Fruit fly (Drosophila melanogaster): ENCODE measurements around the gene ncd.

ncd gene

dm6 chr3R:29780402-29781029 is 26.4 kb downstream of the ncd start, which contains the start of gene fig (continued):
- no peak for TF ChIP-seq abd-A (tag; optimal IDR thresholded peaks at IDR 0.05)

dm6 chr3R:29778985-29779298 is 28.0 kb downstream of the ncd start:
- peak; percentile 16; the same call in 1 of the 3 replicates for TF ChIP-seq CG11695 (GFP tag; IDR thresholded peaks at IDR 0.05)
- peak; percentile 71 for TF ChIP-seq Med (GFP tag)
- no peak for TF ChIP-seq ind (GFP tag; optimal IDR thresholded peaks at IDR 0.05)
- TF ChIP-seq exex (tag; optimal IDR thresholded peaks at IDR 0.05) = peak; percentile 41
- no peak for TF ChIP-seq ssp (GFP tag; IDR thresholded peaks at IDR 0.05)
- TF ChIP-seq unc-4 (GFP tag; IDR thresholded peaks at IDR 0.05; ENCODE audit: partially characterized antibody) = peak; percentile 10; the same call in 1 of the 2 replicates
- TF ChIP-seq btn (GFP tag; optimal IDR thresholded peaks at IDR 0.05) = no peak
- peak; percentile 22 for TF ChIP-seq CG18599 (GFP tag; optimal IDR thresholded peaks at IDR 0.05)
- peak in 1 of 2 experiments; percentile 5 for TF ChIP-seq Pdp1 (GFP tag; optimal IDR thresholded peaks at IDR 0.05)
- TF ChIP-seq CG3281 (GFP tag; optimal IDR thresholded peaks at IDR 0.05) = peak; percentile 48
- TF ChIP-seq NC2α (GFP tag; optimal IDR thresholded peaks at IDR 0.05) = no peak
- TF ChIP-seq CG11696 (GFP tag; IDR thresholded peaks at IDR 0.05) = peak; percentile 31; the same call in 1 of the 2 replicates
- peak; percentile 31 for TF ChIP-seq cwo (GFP tag; optimal IDR thresholded peaks at IDR 0.05)
- TF ChIP-seq D19B (GFP tag; optimal IDR thresholded peaks at IDR 0.05) = peak; percentile 8
- TF ChIP-seq kay (GFP tag; optimal IDR thresholded peaks at IDR 0.05) = peak; percentile 55
- TF ChIP-seq Xbp1 (GFP tag; optimal IDR thresholded peaks at IDR 0.05) = no peak
- no peak for TF ChIP-seq CG4854 (GFP tag; optimal IDR thresholded peaks at IDR 0.05)
- TF ChIP-seq H15 (GFP tag; IDR thresholded peaks at IDR 0.05) = no peak
- TF ChIP-seq sug (tag; optimal IDR thresholded peaks at IDR 0.05) = peak; percentile 20
- TF ChIP-seq CG2678 (tag; optimal IDR thresholded peaks at IDR 0.05) = peak; percentile 27
- peak; percentile 44 for TF ChIP-seq lab (GFP tag; optimal IDR thresholded peaks at IDR 0.05)
- TF ChIP-seq slbo (GFP tag; IDR thresholded peaks at IDR 0.05) = 0 out of 2 replicates have a peak, but pooled peaks have one; percentile 4
- no peak for TF ChIP-seq CG15514 (GFP tag; optimal IDR thresholded peaks at IDR 0.05)
- no peak for TF ChIP-seq vvl (GFP tag; IDR thresholded peaks at IDR 0.05)
- peak; percentile 8 for TF ChIP-seq CG2120 (GFP tag; optimal IDR thresholded peaks at IDR 0.05)
- TF ChIP-seq chn (GFP tag; optimal IDR thresholded peaks at IDR 0.05) = no peak

- peak in 1 of 3 experiments; percentile 37 for TF ChIP-seq Stat92E (GFP tag; optimal IDR thresholded peaks at IDR 0.05)
- no peak for TF ChIP-seq CG11085 (GFP tag; IDR thresholded peaks at IDR 0.05)
- TF ChIP-seq CG8765 (GFP tag; IDR thresholded peaks at IDR 0.05) = no peak
- TF ChIP-seq btn (GFP tag; optimal IDR thresholded peaks at IDR 0.05) = no peak
- TF ChIP-seq Nf-YC (tag; optimal IDR thresholded peaks at IDR 0.05) = peak; percentile 5
- TF ChIP-seq HLH3B (GFP tag; IDR thresholded peaks at IDR 0.05) = no peak
- TF ChIP-seq Elba2 (GFP tag; optimal IDR thresholded peaks at IDR 0.05) = no peak
- no peak for TF ChIP-seq CG1792 (GFP tag; optimal IDR thresholded peaks at IDR 0.05)
- TF ChIP-seq eve (GFP tag; optimal IDR thresholded peaks at IDR 0.05) = no peak
- TF ChIP-seq Vsx1 (GFP tag; optimal IDR thresholded peaks at IDR 0.05) = no peak
- TF ChIP-seq croc (GFP tag; conservative IDR thresholded peaks at IDR 0.05) = no peak
- TF ChIP-seq CG4820 (GFP tag; optimal IDR thresholded peaks at IDR 0.05) = no peak
- peak; percentile 52; the same call in 1 of the 2 replicates for TF ChIP-seq crol (GFP tag; IDR thresholded peaks at IDR 0.05)
- no peak for TF ChIP-seq H15 (GFP tag; IDR thresholded peaks at IDR 0.05)
- TF ChIP-seq CG10543 (GFP tag; optimal IDR thresholded peaks at IDR 0.05) = peak; percentile 27
- no peak for TF ChIP-seq toy (GFP tag; IDR thresholded peaks at IDR 0.05)
- peak; percentile 39; the same call in 1 of the 2 replicates for TF ChIP-seq CG13287 (GFP tag; IDR thresholded peaks at IDR 0.05; ENCODE audit: partially characterized antibody)
- peak; percentile 42; the same call in 1 of the 2 replicates for TF ChIP-seq unc-4 (GFP tag; IDR thresholded peaks at IDR 0.05; ENCODE audit: partially characterized antibody)
- TF ChIP-seq CG15601 (tag; optimal IDR thresholded peaks at IDR 0.05) = no peak
- no peak for TF ChIP-seq Hr39 (optimal IDR thresholded peaks at IDR 0.05)
- TF ChIP-seq Poxn (GFP tag; IDR thresholded peaks at IDR 0.05) = no peak
- peak; percentile 16; the same call in 1 of the 2 replicates for TF ChIP-seq inv (GFP tag; IDR thresholded peaks at IDR 0.05; ENCODE audit: partially characterized antibody)
Measured at dm6 chr3R:29778139-29778984, 28.6 kb downstream of the ncd start.

All from whole organism, embryonic.